Worm (Caenorhabditis elegans) whole organism, L2 larva: Measurements from ENCODE around the gene F46G10.4.
A peak's percentile ranks its signal among the peaks of the same experiment; 100 is the strongest.

Experiments
- C34F6.9 ChIP-seq: fragments of 150-350 bp; optimal IDR thresholded peaks from 2 replicates; lab custom pipeline; 2014; ENCODE audit warnings: missing biosample characterization, missing genetic modification characterization
- F13H6.1 ChIP-seq: sonication (generic microtip); optimal IDR thresholded peaks from 2 replicates; lab custom pipeline; 2016; ENCODE audit warnings: missing genetic modification characterization, missing compliant biosample characterization
- R02D3.7 ChIP-seq: fragments of 150-350 bp; optimal IDR thresholded peaks from 2 replicates; lab custom pipeline; 2014; ENCODE audit warnings: missing biosample characterization, missing genetic modification characterization
- Y55F3AM.14 ChIP-seq: fragments of 200-800 bp; sonication (Bioruptor generic); optimal IDR thresholded peaks from 2 replicates; lab custom pipeline; 2018; ENCODE audit warnings: mild to moderate bottlenecking, missing genetic modification characterization, missing compliant biosample characterization
- alr-1 ChIP-seq: fragments of 150-350 bp; optimal IDR thresholded peaks from 2 replicates; lab custom pipeline; 2014; ENCODE audit warnings: missing biosample characterization, missing genetic modification characterization
- aly-2 ChIP-seq: fragments of 150-350 bp; optimal IDR thresholded peaks from 2 replicates; lab custom pipeline; 2014; ENCODE audit warnings: missing biosample characterization, missing genetic modification characterization
- ama-1 ChIP-seq: fragments of 150-350 bp; optimal IDR thresholded peaks from 2 replicates; lab custom pipeline; 2018; ENCODE audit warnings: inconsistent platforms
- blmp-1 ChIP-seq: sonication (generic microtip); optimal IDR thresholded peaks from 2 replicates; lab custom pipeline; 2017; ENCODE audit warnings: missing genetic modification characterization, mild to moderate bottlenecking, missing compliant biosample characterization, antibody characterized with exemption, moderate library complexity; ENCODE audit not compliant: insufficient read depth
- ceh-16 ChIP-seq: fragments of 150-350 bp; optimal IDR thresholded peaks from 2 replicates; lab custom pipeline; 2014; ENCODE audit warnings: missing biosample characterization, missing genetic modification characterization
- ceh-82 ChIP-seq: fragments of 150-350 bp; optimal IDR thresholded peaks from 2 replicates; lab custom pipeline; 2014; ENCODE audit warnings: missing biosample characterization, missing genetic modification characterization
- crh-2 ChIP-seq: sonication (generic microtip); optimal IDR thresholded peaks from 2 replicates; lab custom pipeline; 2017; ENCODE audit warnings: missing biosample characterization, missing genetic modification characterization
- egl-27 ChIP-seq: sonication (generic microtip); optimal IDR thresholded peaks from 3 replicates; lab custom pipeline; 2017; ENCODE audit warnings: missing biosample characterization, missing genetic modification reagents, missing genetic modification characterization
- elt-1 ChIP-seq: fragments of 150-350 bp; optimal IDR thresholded peaks from 2 replicates; lab custom pipeline; 2014; ENCODE audit warnings: missing biosample characterization, missing genetic modification characterization
- elt-3 ChIP-seq: sonication (generic microtip); optimal IDR thresholded peaks from 2 replicates; lab custom pipeline; 2017; ENCODE audit warnings: missing biosample characterization, missing genetic modification characterization
- fos-1 ChIP-seq: fragments of 150-350 bp; optimal IDR thresholded peaks from 2 replicates; lab custom pipeline; 2014; ENCODE audit warnings: missing biosample characterization, missing genetic modification characterization
- gmeb-1 ChIP-seq: fragments of 150-350 bp; optimal IDR thresholded peaks from 2 replicates; lab custom pipeline; 2014; ENCODE audit warnings: missing biosample characterization, missing genetic modification characterization
- lin-13 ChIP-seq: fragments of 150-350 bp; optimal IDR thresholded peaks from 2 replicates; lab custom pipeline; 2014; ENCODE audit warnings: missing biosample characterization, missing genetic modification reagents, missing genetic modification characterization
- lsy-2 ChIP-seq, 2 experiments: fragments of 150-350 bp in 1 of 2; sonication (generic microtip) in 1 of 2; optimal IDR thresholded peaks; 2 replicates each; lab custom pipeline; 2014 to 2017; ENCODE audit warnings: missing biosample characterization in 2 of 2, missing genetic modification characterization in 2 of 2
- mab-5 ChIP-seq: fragments of 150-350 bp; optimal IDR thresholded peaks from 2 replicates; lab custom pipeline; 2014; ENCODE audit warnings: missing biosample characterization, missing genetic modification characterization
- mdl-1 ChIP-seq, 2 experiments: fragments of 150-350 bp in 1 of 2; sonication (generic microtip) in 1 of 2; optimal IDR thresholded peaks; 2 replicates each; lab custom pipeline; 2017; ENCODE audit warnings: missing biosample characterization in 2 of 2, missing genetic modification characterization in 2 of 2
- nhr-10 ChIP-seq: sonication (generic microtip); optimal IDR thresholded peaks from 2 replicates; lab custom pipeline; 2017; ENCODE audit warnings: missing biosample characterization, missing genetic modification characterization
- nhr-11 ChIP-seq: fragments of 150-350 bp; optimal IDR thresholded peaks from 2 replicates; lab custom pipeline; 2014; ENCODE audit warnings: missing biosample characterization, missing genetic modification characterization
- nhr-129 ChIP-seq: fragments of 150-350 bp; optimal IDR thresholded peaks from 2 replicates; lab custom pipeline; 2014; ENCODE audit warnings: missing biosample characterization, missing genetic modification characterization
- nhr-21 ChIP-seq: fragments of 150-350 bp; optimal IDR thresholded peaks from 2 replicates; lab custom pipeline; 2014; ENCODE audit warnings: missing biosample characterization, missing genetic modification characterization
- nhr-23 ChIP-seq: fragments of 150-350 bp; optimal IDR thresholded peaks from 2 replicates; lab custom pipeline; 2014; ENCODE audit warnings: missing biosample characterization, missing genetic modification reagents, missing genetic modification characterization
- nhr-237 ChIP-seq: fragments of 150-350 bp; optimal IDR thresholded peaks from 2 replicates; lab custom pipeline; 2014; ENCODE audit warnings: missing biosample characterization, missing genetic modification characterization
- nhr-25 ChIP-seq: fragments of 150-350 bp; sonication (generic microtip); optimal IDR thresholded peaks from 3 replicates; lab custom pipeline; 2014; ENCODE audit warnings: missing biosample characterization, missing genetic modification characterization
- nhr-6 ChIP-seq: fragments of 150-350 bp; optimal IDR thresholded peaks from 2 replicates; lab custom pipeline; 2014; ENCODE audit warnings: missing biosample characterization, missing genetic modification characterization
- nhr-77 ChIP-seq: fragments of 150-350 bp; optimal IDR thresholded peaks from 2 replicates; lab custom pipeline; 2014; ENCODE audit warnings: missing biosample characterization, missing genetic modification characterization
- peb-1 ChIP-seq: fragments of 150-350 bp; optimal IDR thresholded peaks from 2 replicates; lab custom pipeline; 2014; ENCODE audit warnings: missing biosample characterization, missing genetic modification characterization
- sem-4 ChIP-seq: fragments of 150-350 bp; optimal IDR thresholded peaks from 2 replicates; lab custom pipeline; 2014; ENCODE audit warnings: missing biosample characterization, missing genetic modification reagents, missing genetic modification characterization
- skn-1 ChIP-seq: sonication (generic microtip); optimal IDR thresholded peaks from 2 replicates; lab custom pipeline; 2017; ENCODE audit warnings: missing biosample characterization, missing genetic modification characterization
- sma-3 ChIP-seq: sonication (generic microtip); optimal IDR thresholded peaks from 2 replicates; lab custom pipeline; 2016; ENCODE audit warnings: missing genetic modification reagents, missing genetic modification characterization, missing compliant biosample characterization
- sma-9 ChIP-seq, 2 experiments: fragments of 150-350 bp in 1 of 2; sonication (generic microtip) in 1 of 2; optimal IDR thresholded peaks; 2 replicates each; lab custom pipeline; 2014 to 2016; ENCODE audit warnings: missing genetic modification characterization in 2 of 2, mild to moderate bottlenecking in 1 of 2, missing biosample characterization in 1 of 2, missing compliant biosample characterization in 1 of 2, missing genetic modification reagents in 1 of 2, moderate library complexity in 1 of 2
- unc-39 ChIP-seq: fragments of 150-350 bp; optimal IDR thresholded peaks from 2 replicates; lab custom pipeline; 2014; ENCODE audit warnings: missing biosample characterization, missing genetic modification characterization
- unc-55 ChIP-seq: fragments of 150-350 bp; sonication (generic microtip); optimal IDR thresholded peaks from 3 replicates; lab custom pipeline; 2014; ENCODE audit warnings: missing biosample characterization, missing genetic modification reagents, missing genetic modification characterization
- unc-62 ChIP-seq: fragments of 150-350 bp; optimal IDR thresholded peaks from 2 replicates; lab custom pipeline; 2014; ENCODE audit warnings: missing biosample characterization, missing genetic modification reagents, missing genetic modification characterization
- zag-1 ChIP-seq: fragments of 150-350 bp; optimal IDR thresholded peaks from 2 replicates; lab custom pipeline; 2014; ENCODE audit warnings: missing biosample characterization, missing genetic modification characterization
- ztf-1 ChIP-seq: fragments of 200-800 bp; sonication (Bioruptor generic); conservative IDR thresholded peaks from 2 replicates; pipeline ENCODE4 v1.3.6; 2022; ENCODE audit warnings: missing genetic modification characterization, missing compliant biosample characterization
- ztf-11 ChIP-seq: sonication (generic microtip); optimal IDR thresholded peaks from 2 replicates; lab custom pipeline; 2017; ENCODE audit warnings: missing biosample characterization, missing genetic modification characterization
- ztf-4 ChIP-seq: fragments of 150-350 bp; optimal IDR thresholded peaks from 2 replicates; lab custom pipeline; 2014; ENCODE audit warnings: missing biosample characterization, missing genetic modification characterization

The F46G10.4 gene

DNA sequence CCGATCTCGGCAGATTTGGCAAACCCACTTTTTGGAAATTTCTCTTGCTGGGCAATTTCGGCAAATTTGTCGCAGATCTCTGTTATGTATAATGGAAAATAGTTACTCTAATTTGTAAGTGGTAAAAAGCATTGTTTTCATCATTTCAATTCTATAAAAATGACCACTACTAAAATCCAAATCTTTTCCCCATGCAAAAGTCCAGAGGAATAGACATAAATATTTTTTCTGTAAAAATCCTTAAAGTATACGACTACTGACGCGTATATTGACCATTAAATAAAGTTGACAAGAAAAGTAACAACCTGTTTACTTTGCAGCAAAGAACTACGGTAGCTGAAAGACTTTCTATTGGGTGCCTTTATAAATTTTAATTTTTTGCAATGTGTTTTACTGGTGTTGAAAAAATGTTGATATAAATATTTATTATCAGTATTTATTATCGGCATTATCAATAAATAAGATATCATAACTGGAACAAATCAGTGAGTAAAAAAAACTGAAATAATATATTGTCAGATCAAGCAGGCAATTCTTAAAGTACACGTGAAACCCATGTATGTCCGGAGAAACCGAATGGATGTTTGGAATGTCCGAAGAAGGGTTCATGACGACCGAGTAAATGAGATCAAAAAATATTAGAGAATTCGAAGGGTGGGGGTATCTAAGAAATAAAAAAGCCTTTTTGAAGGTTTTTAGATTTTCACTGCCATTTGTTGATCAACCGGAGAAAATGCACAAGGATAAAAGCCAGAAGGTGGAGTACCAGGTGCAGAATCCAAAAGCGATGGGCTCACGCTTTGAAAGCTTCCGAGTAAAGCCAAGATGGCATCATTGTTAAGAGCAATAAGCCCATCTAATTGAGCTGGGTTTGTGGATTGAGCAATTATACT is 15.6 kb downstream of the F46G10.4 start:
- TF ChIP-seq unc-62 (peak; percentile 17), nhr-237 (tag; lab: Kevin White, UChicago) (no peak), nhr-77 (no peak), zag-1 (tag; lab: Kevin White, UChicago) (no peak), nhr-21 (tag; lab: Kevin White, UChicago) (peak; percentile 84), fos-1 (tag; lab: Kevin White, UChicago) (no peak), nhr-25 (tag; lab: Kevin White, UChicago) (peak; percentile 62), elt-1 (tag; lab: Kevin White, UChicago) (no peak), lsy-2 (tag; optimal IDR thresholded peaks at IDR 0.05; lab: Kevin White, UChicago) (peak in 1 of 2 experiments; percentile 66), crh-2 (tag; lab: Kevin White, UChicago) (peak; percentile 72), nhr-11 (tag; lab: Kevin White, UChicago) (peak; percentile 63), aly-2 (tag; lab: Kevin White, UChicago) (no peak), ama-1 (lab: Kevin White, UChicago) (peak; percentile 88), sma-3 (GFP tag; lab: Kevin White, UChicago) (peak; percentile 73), Y55F3AM.14 (GFP tag; lab: Kevin White, UChicago) (peak; percentile 71), sem-4 (tag; lab: Kevin White, UChicago) (peak; percentile 21), sma-9 (GFP tag; optimal IDR thresholded peaks at IDR 0.05; lab: Kevin White, UChicago) (peak; percentile 52), sma-9 (tag; optimal IDR thresholded peaks at IDR 0.05; lab: Kevin White, UChicago) (no peak), ztf-4 (tag; lab: Kevin White, UChicago) (peak; percentile 71), ztf-1 (0 out of 2 replicates have a peak, but pooled peaks have one; percentile 28), lin-13 (GFP tag; lab: Kevin White, UChicago) (peak; percentile 71), F13H6.1 (tag; lab: Kevin White, UChicago) (peak; percentile 37)

ce11 chrX:13350123-13350798 is 16.4 kb downstream of the F46G10.4 start:
- TF ChIP-seq ztf-11 (tag; lab: Kevin White, UChicago) (no peak), aly-2 (tag; lab: Kevin White, UChicago) (no peak), mab-5 (tag; lab: Kevin White, UChicago) (no peak), ztf-1 (0 out of 2 replicates have a peak, but pooled peaks have one; percentile 64), ceh-16 (tag; lab: Kevin White, UChicago) (no peak), egl-27 (tag; lab: Kevin White, UChicago) (no peak), nhr-10 (tag; lab: Kevin White, UChicago) (no peak), ama-1 (lab: Kevin White, UChicago) (no peak), lin-13 (GFP tag; lab: Kevin White, UChicago) (no peak), alr-1 (tag; lab: Kevin White, UChicago) (no peak), blmp-1 (tag; lab: Kevin White, UChicago) (no peak), C34F6.9 (tag; lab: Kevin White, UChicago) (no peak), nhr-129 (peak; percentile 4)
- TF ChIP-seq, all 48 proteins: peak for 2

ce11 chrX:13350804-13351747 is 17.2 kb downstream of the F46G10.4 start, which contains the start of gene mxl-3:
Gene mxl-3 (minus strand): TSS chrX:13350804.
- TF ChIP-seq sem-4 (tag; lab: Kevin White, UChicago) (no peak), crh-2 (tag; lab: Kevin White, UChicago) (no peak), nhr-25 (tag; lab: Kevin White, UChicago) (peak; percentile 44), C34F6.9 (tag; lab: Kevin White, UChicago) (peak; percentile 2), nhr-237 (tag; lab: Kevin White, UChicago) (no peak), aly-2 (tag; lab: Kevin White, UChicago) (no peak), unc-39 (tag; lab: Kevin White, UChicago) (no peak), skn-1 (no peak), nhr-23 (tag; lab: Kevin White, UChicago) (no peak), elt-3 (tag; lab: Kevin White, UChicago) (no peak), lsy-2 (tag; optimal IDR thresholded peaks at IDR 0.05; lab: Kevin White, UChicago) (peak in 1 of 2 experiments; percentile 55), gmeb-1 (peak; percentile 15), fos-1 (tag; lab: Kevin White, UChicago) (peak; percentile 14), R02D3.7 (no peak), F13H6.1 (tag; lab: Kevin White, UChicago) (peak; percentile 57), peb-1 (no peak), lin-13 (GFP tag; lab: Kevin White, UChicago) (peak; percentile 48), nhr-11 (tag; lab: Kevin White, UChicago) (no peak), ceh-82 (no peak), unc-55 (GFP tag; lab: Kevin White, UChicago) (no peak), nhr-6 (tag; lab: Kevin White, UChicago) (no peak), blmp-1 (tag; lab: Kevin White, UChicago) (peak; percentile 58), ceh-16 (tag; lab: Kevin White, UChicago) (no peak), nhr-21 (tag; lab: Kevin White, UChicago) (peak; percentile 65), alr-1 (tag; lab: Kevin White, UChicago) (no peak), mdl-1 (tag; optimal IDR thresholded peaks at IDR 0.05; lab: Kevin White, UChicago) (peak in 1 of 2 experiments; percentile 11), Y55F3AM.14 (GFP tag; lab: Kevin White, UChicago) (no peak)
